Fruit fly (Drosophila melanogaster) whole organism, prepupa: ENCODE measurements around the gene CG32444.
A peak's percentile ranks its signal among the peaks of the same experiment; 100 is the strongest.

Experiments
- Blimp-1 ChIP-seq: fragments of 200-800 bp; sonication (Bioruptor generic); optimal IDR thresholded peaks from 3 replicates; lab custom pipeline; 2017; ENCODE audit warnings: missing biosample characterization, missing genetic modification characterization, mild to moderate bottlenecking, moderate library complexity, missing genetic modification reagents
- CG10631 ChIP-seq: fragments of 200-800 bp; sonication (Bioruptor generic); optimal IDR thresholded peaks from 2 replicates; lab custom pipeline; 2016; ENCODE audit warnings: missing biosample characterization, missing genetic modification characterization
- CG10669 ChIP-seq: fragments of 200-800 bp; sonication (Bioruptor generic); optimal IDR thresholded peaks from 3 replicates; lab custom pipeline; 2018; ENCODE audit warnings: missing biosample characterization, mild to moderate bottlenecking, missing genetic modification characterization, moderate library complexity
- CG11294 ChIP-seq: fragments of 200-800 bp; sonication (Bioruptor generic); IDR thresholded peaks from 2 replicates; pipeline ENCODE4 v1.3.6; 2022; ENCODE audit warnings: missing biosample characterization, missing genetic modification characterization
- CG11902 ChIP-seq: fragments of 200-800 bp; sonication (Bioruptor generic); optimal IDR thresholded peaks from 3 replicates; lab custom pipeline; 2016; ENCODE audit warnings: missing biosample characterization, missing genetic modification characterization
- CG1621 ChIP-seq: fragments of 200-800 bp; sonication (Bioruptor generic); optimal IDR thresholded peaks from 3 replicates; lab custom pipeline; 2018; ENCODE audit warnings: missing biosample characterization, mild to moderate bottlenecking, missing genetic modification characterization
- CG16779 ChIP-seq: fragments of 200-800 bp; sonication (Bioruptor generic); optimal IDR thresholded peaks from 3 replicates; lab custom pipeline; 2017; ENCODE audit warnings: missing biosample characterization, mild to moderate bottlenecking, missing genetic modification characterization
- CG31627 ChIP-seq: fragments of 200-800 bp; sonication (Bioruptor generic); optimal IDR thresholded peaks from 3 replicates; lab custom pipeline; 2016; ENCODE audit warnings: missing biosample characterization, missing genetic modification characterization
- CG32006 ChIP-seq: fragments of 200-800 bp; sonication (Bioruptor generic); optimal IDR thresholded peaks from 3 replicates; lab custom pipeline; 2017; ENCODE audit warnings: missing biosample characterization, mild to moderate bottlenecking, missing genetic modification characterization
- CG34406 ChIP-seq: fragments of 200-800 bp; sonication (Bioruptor generic); optimal IDR thresholded peaks from 3 replicates; lab custom pipeline; 2016; ENCODE audit warnings: missing biosample characterization, missing genetic modification characterization
- CG3919 ChIP-seq: fragments of 200-800 bp; sonication (Bioruptor generic); optimal IDR thresholded peaks from 3 replicates; lab custom pipeline; 2016; ENCODE audit warnings: missing biosample characterization, missing genetic modification characterization
- CG4318 ChIP-seq: fragments of 200-800 bp; sonication (Bioruptor generic); optimal IDR thresholded peaks from 3 replicates; lab custom pipeline; 2017; ENCODE audit warnings: missing biosample characterization, mild to moderate bottlenecking, missing genetic modification characterization
- CG6276 ChIP-seq: fragments of 200-800 bp; sonication (Bioruptor generic); optimal IDR thresholded peaks from 2 replicates; lab custom pipeline; 2017; ENCODE audit warnings: missing biosample characterization, mild to moderate bottlenecking, missing genetic modification characterization
- CG6854 ChIP-seq: fragments of 200-800 bp; sonication (Bioruptor generic); optimal IDR thresholded peaks from 2 replicates; lab custom pipeline; 2017; ENCODE audit warnings: missing biosample characterization, mild to moderate bottlenecking, missing genetic modification characterization
- CG8119 ChIP-seq: fragments of 200-800 bp; sonication (Bioruptor generic); IDR thresholded peaks from 3 replicates; pipeline ENCODE4 v1.3.6; 2022; ENCODE audit warnings: missing biosample characterization, missing genetic modification characterization
- CG8319 ChIP-seq: fragments of 200-800 bp; sonication (Bioruptor generic); optimal IDR thresholded peaks from 3 replicates; lab custom pipeline; 2016; ENCODE audit warnings: missing biosample characterization, missing genetic modification characterization
- CG9139 ChIP-seq: fragments of 200-800 bp; sonication (Bioruptor generic); optimal IDR thresholded peaks from 3 replicates; lab custom pipeline; 2017; ENCODE audit warnings: missing biosample characterization, mild to moderate bottlenecking, missing genetic modification characterization
- Eip75B ChIP-seq: fragments of 200-800 bp; sonication (Bioruptor generic); optimal IDR thresholded peaks from 3 replicates; lab custom pipeline; 2016; ENCODE audit warnings: missing biosample characterization, missing genetic modification characterization
- Eip78C ChIP-seq: fragments of 200-800 bp; sonication (Bioruptor generic); peaks from one replicate; lab custom pipeline; 2016; ENCODE audit warnings: missing biosample characterization, missing genetic modification characterization
- Eip93F ChIP-seq: fragments of 200-800 bp; sonication (Bioruptor generic); optimal IDR thresholded peaks from 2 replicates; lab custom pipeline; 2016; ENCODE audit warnings: missing biosample characterization, mild to moderate bottlenecking, missing genetic modification characterization
- Ets21C ChIP-seq: fragments of 200-800 bp; sonication (Bioruptor generic); optimal IDR thresholded peaks from 3 replicates; lab custom pipeline; 2016; ENCODE audit warnings: missing biosample characterization, missing genetic modification characterization
- Ets96B ChIP-seq: fragments of 200-800 bp; optimal IDR thresholded peaks from 2 replicates; lab custom pipeline; 2019; ENCODE audit warnings: missing biosample characterization, mild to moderate bottlenecking, missing genetic modification characterization, moderate library complexity
- Gug ChIP-seq: fragments of 200-800 bp; sonication (Bioruptor generic); IDR thresholded peaks from 2 replicates; pipeline ENCODE4 v1.3.6; 2022; ENCODE audit warnings: missing biosample characterization, missing genetic modification characterization
- Hr38 ChIP-seq: sonication (Bioruptor generic); optimal IDR thresholded peaks from 2 replicates; lab custom pipeline; 2016; ENCODE audit warnings: missing biosample characterization, missing genetic modification characterization
- Hr39 ChIP-seq: fragments of 200-800 bp; sonication (Bioruptor generic); optimal IDR thresholded peaks from 2 replicates; lab custom pipeline; 2016; ENCODE audit warnings: missing biosample characterization, missing genetic modification characterization
- Hr4 ChIP-seq: fragments of 200-800 bp; sonication (Bioruptor generic); optimal IDR thresholded peaks from 3 replicates; lab custom pipeline; 2016; ENCODE audit warnings: missing biosample characterization, missing genetic modification characterization
- Lpt ChIP-seq: fragments of 200-800 bp; sonication (Bioruptor generic); optimal IDR thresholded peaks from 3 replicates; lab custom pipeline; 2016; ENCODE audit warnings: missing biosample characterization, missing genetic modification characterization
- Met ChIP-seq: fragments of 200-800 bp; sonication (Bioruptor generic); optimal IDR thresholded peaks from 3 replicates; lab custom pipeline; 2016; ENCODE audit warnings: missing biosample characterization, missing genetic modification characterization
- OdsH ChIP-seq: fragments of 200-800 bp; sonication (Bioruptor generic); optimal IDR thresholded peaks from 3 replicates; lab custom pipeline; 2016; ENCODE audit warnings: missing biosample characterization, missing genetic modification characterization
- Smox ChIP-seq: fragments of 200-800 bp; sonication (Bioruptor generic); optimal IDR thresholded peaks from 3 replicates; lab custom pipeline; 2016; ENCODE audit warnings: missing biosample characterization, missing genetic modification characterization
- Sox102F ChIP-seq: fragments of 200-800 bp; sonication (Bioruptor generic); optimal IDR thresholded peaks from 2 replicates; lab custom pipeline; 2016; ENCODE audit warnings: missing biosample characterization, mild to moderate bottlenecking, missing genetic modification characterization
- Sox14 ChIP-seq: fragments of 200-800 bp; sonication (Bioruptor generic); optimal IDR thresholded peaks from 3 replicates; lab custom pipeline; 2016; ENCODE audit warnings: missing biosample characterization, missing genetic modification characterization
- Sox15 ChIP-seq: fragments of 200-800 bp; sonication (Bioruptor generic); optimal IDR thresholded peaks from 3 replicates; lab custom pipeline; 2016; ENCODE audit warnings: missing biosample characterization, missing genetic modification characterization
- achi ChIP-seq: fragments of 200-800 bp; sonication (Bioruptor generic); optimal IDR thresholded peaks from 3 replicates; lab custom pipeline; 2016; ENCODE audit warnings: missing biosample characterization, missing genetic modification characterization
- acj6 ChIP-seq: fragments of 200-800 bp; sonication (Bioruptor generic); optimal IDR thresholded peaks from 3 replicates; lab custom pipeline; 2016; ENCODE audit warnings: missing biosample characterization, missing genetic modification characterization
- dac ChIP-seq: fragments of 200-800 bp; sonication (Bioruptor generic); optimal IDR thresholded peaks from 2 replicates; lab custom pipeline; 2017; ENCODE audit warnings: missing biosample characterization, mild to moderate bottlenecking, missing genetic modification characterization
- eg ChIP-seq: fragments of 200-800 bp; sonication (Bioruptor generic); IDR thresholded peaks from 3 replicates; pipeline ENCODE4 v1.3.6; 2022; ENCODE audit warnings: missing biosample characterization, missing genetic modification characterization
- fd59A ChIP-seq: fragments of 200-800 bp; sonication (Bioruptor generic); optimal IDR thresholded peaks from 2 replicates; lab custom pipeline; 2017; ENCODE audit warnings: missing biosample characterization, mild to moderate bottlenecking, missing genetic modification characterization, missing genetic modification reagents
- fd85E ChIP-seq: fragments of 200-800 bp; sonication (Bioruptor generic); optimal IDR thresholded peaks from 3 replicates; lab custom pipeline; 2016; ENCODE audit warnings: missing biosample characterization, missing genetic modification characterization
- lz ChIP-seq: fragments of 200-800 bp; sonication (Bioruptor generic); optimal IDR thresholded peaks from 3 replicates; lab custom pipeline; 2016; ENCODE audit warnings: missing biosample characterization, missing genetic modification characterization
- net ChIP-seq: fragments of 200-800 bp; sonication (Bioruptor generic); optimal IDR thresholded peaks from 3 replicates; lab custom pipeline; 2016; ENCODE audit warnings: missing biosample characterization, missing genetic modification characterization
- pdm3 ChIP-seq: fragments of 200-800 bp; sonication (Bioruptor generic); optimal IDR thresholded peaks from 3 replicates; lab custom pipeline; 2016; ENCODE audit warnings: missing biosample characterization, missing genetic modification characterization
- salr ChIP-seq, 2 experiments: fragments of 200-800 bp; sonication (Bioruptor generic); optimal IDR thresholded peaks; 3 replicates each; lab custom pipeline; 2016 to 2018; ENCODE audit warnings: missing biosample characterization in 2 of 2, missing genetic modification characterization in 2 of 2, mild to moderate bottlenecking in 1 of 2
- spab ChIP-seq: fragments of 200-800 bp; sonication (Bioruptor generic); optimal IDR thresholded peaks from 2 replicates; lab custom pipeline; 2017; ENCODE audit warnings: missing biosample characterization, mild to moderate bottlenecking, missing genetic modification characterization, missing genetic modification reagents
- ss ChIP-seq, 2 experiments: fragments of 200-800 bp; sonication (Bioruptor generic); optimal IDR thresholded peaks; 2 replicates in 1 of 2; 3 replicates in 1 of 2; lab custom pipeline; 2017 to 2018; ENCODE audit warnings: mild to moderate bottlenecking in 2 of 2, missing biosample characterization in 2 of 2, missing genetic modification characterization in 2 of 2, moderate library complexity in 1 of 2
- svp ChIP-seq: fragments of 200-800 bp; sonication (Bioruptor generic); peaks from one replicate; lab custom pipeline; 2016; ENCODE audit warnings: missing biosample characterization, missing genetic modification characterization

The CG32444 gene

dm6 chr3L:21636265-21636993 is at the start of gene CG32444:
Gene CG32444, plus strand, starts transcription at chr3L:21636947.
- TF ChIP-seq Gug (GFP tag; lab: Robert Waterston, UW) (no peak), CG8319 (GFP tag; lab: Kevin White, UChicago) (no peak), svp (GFP tag; lab: Kevin White, UChicago) (peak; percentile 94), Eip78C (GFP tag; lab: Kevin White, UChicago) (peak; percentile 46)

- TF ChIP-seq CG34406 (GFP tag; lab: Kevin White, UChicago) (no peak), ss (GFP tag; optimal IDR thresholded peaks at IDR 0.05; lab: Kevin White, UChicago) (peak in 1 of 2 experiments; percentile 53), svp (GFP tag; lab: Kevin White, UChicago) (peak; percentile 54), Gug (GFP tag; lab: Robert Waterston, UW) (no peak), CG32006 (GFP tag; lab: Kevin White, UChicago) (no peak), CG6276 (no peak), CG4318 (no peak), CG8319 (GFP tag; lab: Kevin White, UChicago) (no peak)
Observed at dm6 chr3L:21591247-21591646, 45.5 kb upstream of the CG32444 start.

dm6 chr3L:21594408-21594807 is 42.3 kb upstream of the CG32444 start:
- TF ChIP-seq Smox (GFP tag; lab: Kevin White, UChicago) (peak; percentile 51), Ets21C (GFP tag; lab: Kevin White, UChicago) (peak; percentile 33), Hr38 (GFP tag; lab: Kevin White, UChicago) (no peak), CG9139 (GFP tag; lab: Kevin White, UChicago) (no peak), fd85E (GFP tag; lab: Kevin White, UChicago) (no peak), Ets96B (tag; lab: Kevin White, UChicago) (peak; percentile 43), CG3919 (GFP tag; lab: Kevin White, UChicago) (peak; percentile 68), Eip75B (GFP tag; lab: Kevin White, UChicago) (peak; percentile 59), eg (GFP tag; lab: Robert Waterston, UW) (0 out of 3 replicates have a peak, but pooled peaks have one; percentile 54), fd59A (GFP tag; lab: Kevin White, UChicago) (peak; percentile 54), Hr39 (peak; percentile 66), svp (GFP tag; lab: Kevin White, UChicago) (peak; percentile 82), OdsH (GFP tag; lab: Kevin White, UChicago) (peak; percentile 48), CG1621 (tag; lab: Kevin White, UChicago) (peak; percentile 53), CG10669 (GFP tag; lab: Kevin White, UChicago) (peak; percentile 51), CG11294 (GFP tag; lab: Robert Waterston, UW) (no peak), CG4318 (no peak), pdm3 (GFP tag; lab: Kevin White, UChicago) (peak; percentile 61), Lpt (no peak), CG32006 (GFP tag; lab: Kevin White, UChicago) (no peak), salr (GFP tag; optimal IDR thresholded peaks at IDR 0.05; lab: Kevin White, UChicago) (peak in 1 of 2 experiments; percentile 37), Met (GFP tag; lab: Kevin White, UChicago) (peak; percentile 71), spab (GFP tag; lab: Kevin White, UChicago) (peak; percentile 47), acj6 (peak; percentile 55), CG6854 (GFP tag; lab: Kevin White, UChicago) (peak; percentile 32), Sox14 (GFP tag; lab: Kevin White, UChicago) (peak; percentile 64), Hr4 (GFP tag; lab: Kevin White, UChicago) (peak; percentile 6), dac (GFP tag; lab: Kevin White, UChicago) (no peak), achi (GFP tag; lab: Kevin White, UChicago) (peak; percentile 42), CG8119 (GFP tag; lab: Robert Waterston, UW) (0 out of 3 replicates have a peak, but pooled peaks have one; percentile 22), CG11902 (GFP tag; lab: Kevin White, UChicago) (peak; percentile 40), Sox102F (GFP tag; lab: Kevin White, UChicago) (peak; percentile 67), CG34406 (GFP tag; lab: Kevin White, UChicago) (peak; percentile 23), CG31627 (GFP tag; lab: Kevin White, UChicago) (peak; percentile 67), Sox15 (peak; percentile 16), Eip93F (GFP tag; lab: Kevin White, UChicago) (no peak), net (GFP tag; lab: Kevin White, UChicago) (peak; percentile 15), lz (GFP tag; lab: Kevin White, UChicago) (peak; percentile 57), CG16779 (peak; percentile 25), ss (GFP tag; optimal IDR thresholded peaks at IDR 0.05; lab: Kevin White, UChicago) (peak; percentile 32 to 35), CG10631 (peak; percentile 55), Eip78C (GFP tag; lab: Kevin White, UChicago) (peak; percentile 81), Blimp-1 (GFP tag; lab: Kevin White, UChicago) (no peak)
